Worm (Caenorhabditis elegans) whole organism, L4 larva: ENCODE data around the gene tbc-14.

ENCODE experiments used
- D1046.2 ChIP-seq: fragments of 200-800 bp; sonication (Bioruptor generic); IDR thresholded peaks from 2 replicates; pipeline ENCODE4 v1.3.6; 2022; ENCODE audit warnings: missing genetic modification characterization, missing compliant biosample characterization
- F10B5.3 ChIP-seq: sonication (generic microtip); optimal IDR thresholded peaks from 2 replicates; lab custom pipeline; 2016; ENCODE audit warnings: mild to moderate bottlenecking, missing genetic modification characterization, missing compliant biosample characterization
- F44E2.7 ChIP-seq: fragments of 200-800 bp; sonication (Bioruptor generic); IDR thresholded peaks from 2 replicates; pipeline ENCODE4 v2.1.2; 2022; ENCODE audit warnings: missing genetic modification characterization, missing compliant biosample characterization
- F49E8.2 ChIP-seq: sonication (generic microtip); optimal IDR thresholded peaks from 2 replicates; lab custom pipeline; 2016; ENCODE audit warnings: missing compliant biosample characterization, mild to moderate bottlenecking, missing genetic modification characterization, borderline replicate concordance
- T20F7.1 ChIP-seq: fragments of 200-800 bp; sonication (Bioruptor generic); optimal IDR thresholded peaks from 2 replicates; lab custom pipeline; 2018; ENCODE audit warnings: mild to moderate bottlenecking, missing genetic modification characterization, missing compliant biosample characterization
- Y105C5A.15 ChIP-seq: fragments of 200-800 bp; sonication (Bioruptor generic); IDR thresholded peaks from 2 replicates; pipeline ENCODE4 v1.3.6; 2022; ENCODE audit warnings: missing genetic modification characterization, missing compliant biosample characterization
- ZK546.5 ChIP-seq, 2 experiments: sonication (generic microtip); optimal IDR thresholded peaks; 2 replicates each; lab custom pipeline; 2017; ENCODE audit warnings: missing biosample characterization in 2 of 2, missing genetic modification characterization in 2 of 2
- aha-1 ChIP-seq: fragments of 150-350 bp; peaks from one replicate; lab custom pipeline; 2014; ENCODE audit warnings: missing biosample characterization, missing genetic modification characterization
- aly-2 ChIP-seq: sonication (generic microtip); optimal IDR thresholded peaks from 2 replicates; lab custom pipeline; 2018; ENCODE audit warnings: missing biosample characterization, missing genetic modification characterization
- ama-1 ChIP-seq: fragments of 150-350 bp; optimal IDR thresholded peaks from 2 replicates; lab custom pipeline; 2014; ENCODE audit warnings: inconsistent platforms, mixed read lengths
- attf-4 ChIP-seq: sonication (generic microtip); optimal IDR thresholded peaks from 3 replicates; lab custom pipeline; 2017; ENCODE audit warnings: missing biosample characterization, missing genetic modification characterization
- ceh-20 ChIP-seq: fragments of 200-800 bp; sonication (Bioruptor generic); IDR thresholded peaks from 2 replicates; pipeline ENCODE4 v1.3.6; 2022; ENCODE audit warnings: missing genetic modification reagents, missing genetic modification characterization, missing compliant biosample characterization
- cey-2 ChIP-seq: sonication (generic microtip); optimal IDR thresholded peaks from 3 replicates; lab custom pipeline; 2017; ENCODE audit warnings: missing genetic modification characterization, mild to moderate bottlenecking, missing compliant biosample characterization, antibody characterized with exemption, borderline replicate concordance; ENCODE audit not compliant: insufficient read depth
- daf-12 ChIP-seq: fragments of 150-350 bp; optimal IDR thresholded peaks from 2 replicates; lab custom pipeline; 2014; ENCODE audit warnings: missing biosample characterization, missing genetic modification reagents, missing genetic modification characterization
- daf-19 ChIP-seq: fragments of 200-800 bp; sonication (Bioruptor generic); conservative IDR thresholded peaks from 2 replicates; pipeline ENCODE4 v1.3.6; 2022; ENCODE audit warnings: missing genetic modification characterization, missing compliant biosample characterization
- dmd-6 ChIP-seq: fragments of 200-800 bp; sonication (Bioruptor generic); IDR thresholded peaks from 2 replicates; pipeline ENCODE4 v1.3.6; 2022; ENCODE audit warnings: missing genetic modification reagents, missing genetic modification characterization, missing compliant biosample characterization
- dmd-8 ChIP-seq: fragments of 200-800 bp; sonication (Bioruptor generic); IDR thresholded peaks from 2 replicates; pipeline ENCODE4 v1.3.6; 2022; ENCODE audit warnings: missing genetic modification characterization, missing compliant biosample characterization
- dpl-1 ChIP-seq: fragments of 150-350 bp; optimal IDR thresholded peaks from 2 replicates; lab custom pipeline; 2014; ENCODE audit warnings: missing biosample characterization, missing genetic modification reagents, missing genetic modification characterization
- dve-1 ChIP-seq: sonication (generic microtip); optimal IDR thresholded peaks from 2 replicates; lab custom pipeline; 2017; ENCODE audit warnings: antibody characterized with exemption, mild to moderate bottlenecking, missing genetic modification characterization, missing compliant biosample characterization; ENCODE audit not compliant: insufficient read depth
- egl-27 ChIP-seq: sonication (generic microtip); optimal IDR thresholded peaks from 3 replicates; lab custom pipeline; 2017; ENCODE audit warnings: missing biosample characterization, missing genetic modification reagents, missing genetic modification characterization
- hlh-30 ChIP-seq: sonication (generic microtip); optimal IDR thresholded peaks from 2 replicates; lab custom pipeline; 2017; ENCODE audit warnings: antibody characterized with exemption, mild to moderate bottlenecking, missing genetic modification characterization, missing compliant biosample characterization; ENCODE audit not compliant: insufficient read depth
- jun-1 ChIP-seq: fragments of 150-350 bp; optimal IDR thresholded peaks from 2 replicates; lab custom pipeline; 2014; ENCODE audit warnings: missing biosample characterization, missing genetic modification reagents, missing genetic modification characterization
- lin-15B ChIP-seq: fragments of 150-350 bp; sonication (generic microtip); optimal IDR thresholded peaks from 3 replicates; lab custom pipeline; 2014; ENCODE audit warnings: missing biosample characterization, missing genetic modification characterization
- lin-29 ChIP-seq: fragments of 200-800 bp; sonication (Bioruptor generic); IDR thresholded peaks from 2 replicates; pipeline ENCODE4 v1.3.6; 2022; ENCODE audit warnings: missing genetic modification reagents, missing genetic modification characterization, missing compliant biosample characterization
- lin-38 ChIP-seq: fragments of 200-800 bp; sonication (Bioruptor generic); IDR thresholded peaks from 2 replicates; pipeline ENCODE4 v1.3.6; 2022; ENCODE audit warnings: missing genetic modification reagents, missing genetic modification characterization, missing compliant biosample characterization
- lin-39 ChIP-seq: fragments of 150-350 bp; optimal IDR thresholded peaks from 2 replicates; lab custom pipeline; 2014; ENCODE audit warnings: missing biosample characterization, missing genetic modification reagents, missing genetic modification characterization
- mdt-29 ChIP-seq: fragments of 200-800 bp; sonication (Bioruptor generic); IDR thresholded peaks from 2 replicates; pipeline ENCODE4 v1.3.6; 2022; ENCODE audit warnings: missing genetic modification reagents, missing genetic modification characterization, missing compliant biosample characterization
- mes-2 ChIP-seq: sonication (generic microtip); optimal IDR thresholded peaks from 2 replicates; lab custom pipeline; 2016; ENCODE audit warnings: missing genotype, mild to moderate bottlenecking, missing genetic modification characterization, missing compliant biosample characterization; ENCODE audit not compliant: poor library complexity, severe bottlenecking
- mxl-2 ChIP-seq: fragments of 200-800 bp; sonication (Bioruptor generic); conservative IDR thresholded peaks from 2 replicates; pipeline ENCODE4 v1.3.6; 2022; ENCODE audit warnings: missing genetic modification reagents, missing genetic modification characterization, missing compliant biosample characterization
- nhr-111 ChIP-seq: fragments of 200-800 bp; sonication (Bioruptor generic); optimal IDR thresholded peaks from 2 replicates; lab custom pipeline; 2018; ENCODE audit warnings: mild to moderate bottlenecking, missing genetic modification characterization, missing compliant biosample characterization
- nhr-237 ChIP-seq: sonication (generic microtip); optimal IDR thresholded peaks from 2 replicates; lab custom pipeline; 2017; ENCODE audit warnings: missing biosample characterization, missing genetic modification characterization
- nhr-25 ChIP-seq: sonication (generic microtip); optimal IDR thresholded peaks from 2 replicates; lab custom pipeline; 2017; ENCODE audit warnings: missing genetic modification characterization, mild to moderate bottlenecking, missing compliant biosample characterization, antibody characterized with exemption, moderate library complexity, borderline replicate concordance; ENCODE audit not compliant: insufficient read depth
- nhr-28 ChIP-seq: fragments of 150-350 bp; optimal IDR thresholded peaks from 2 replicates; lab custom pipeline; 2014; ENCODE audit warnings: missing biosample characterization, missing genetic modification characterization
- nhr-41 ChIP-seq: fragments of 200-800 bp; sonication (Bioruptor generic); IDR thresholded peaks from 2 replicates; pipeline ENCODE4 v1.3.6; 2022; ENCODE audit warnings: missing genetic modification reagents, missing genetic modification characterization, missing compliant biosample characterization
- nhr-76 ChIP-seq: fragments of 150-350 bp; optimal IDR thresholded peaks from 2 replicates; lab custom pipeline; 2014; ENCODE audit warnings: missing biosample characterization, missing genetic modification characterization
- pha-4 ChIP-seq, 2 experiments: fragments of 150-350 bp in 1 of 2; fragments of 200-800 bp in 1 of 2; sonication (Bioruptor generic) in 1 of 2; IDR thresholded peaks in 1 of 2; optimal IDR thresholded peaks in 1 of 2; 2 replicates each; pipeline versions ENCODE4 v1.3.6 to Lab custom; 2014 to 2022; ENCODE audit warnings: missing genetic modification characterization in 2 of 2, missing genetic modification reagents in 2 of 2, missing biosample characterization in 1 of 2, missing compliant biosample characterization in 1 of 2
- pqm-1 ChIP-seq: sonication (generic microtip); optimal IDR thresholded peaks from 2 replicates; lab custom pipeline; 2017; ENCODE audit warnings: missing biosample characterization, missing genetic modification characterization
- sdz-12 ChIP-seq: fragments of 200-800 bp; sonication (Bioruptor generic); optimal IDR thresholded peaks from 2 replicates; lab custom pipeline; 2018; ENCODE audit warnings: mild to moderate bottlenecking, missing genetic modification characterization, missing compliant biosample characterization
- set-16 ChIP-seq: fragments of 200-800 bp; sonication (Bioruptor generic); IDR thresholded peaks from 2 replicates; pipeline ENCODE4 v1.3.6; 2022; ENCODE audit warnings: missing genetic modification reagents, missing genetic modification characterization, missing compliant biosample characterization
- spr-3 ChIP-seq: fragments of 200-800 bp; sonication (Bioruptor generic); optimal IDR thresholded peaks from 2 replicates; lab custom pipeline; 2018; ENCODE audit warnings: mild to moderate bottlenecking, missing genetic modification characterization, missing compliant biosample characterization
- tra-1 ChIP-seq: fragments of 200-800 bp; sonication (Bioruptor generic); IDR thresholded peaks from 2 replicates; pipeline ENCODE4 v1.3.6; 2022; ENCODE audit warnings: missing genetic modification reagents, missing genetic modification characterization, missing compliant biosample characterization
- unc-130 ChIP-seq: sonication (generic microtip); optimal IDR thresholded peaks from 2 replicates; lab custom pipeline; 2016; ENCODE audit warnings: missing genetic modification reagents, missing genetic modification characterization, missing compliant biosample characterization
- unc-39 ChIP-seq: sonication (generic microtip); optimal IDR thresholded peaks from 2 replicates; lab custom pipeline; 2017; ENCODE audit warnings: missing biosample characterization, missing genetic modification characterization
- unc-62 ChIP-seq, 3 experiments: fragments of 150-350 bp in 1 of 3; sonication (generic microtip); optimal IDR thresholded peaks in 2 of 3; peaks in 1 of 3; 1 replicate in 1 of 3; 2 replicates in 2 of 3; lab custom pipeline; 2014 to 2017; ENCODE audit warnings: missing biosample characterization in 3 of 3, missing genetic modification characterization in 3 of 3, missing genetic modification reagents in 3 of 3, missing genotype in 1 of 3
- vab-7 ChIP-seq: fragments of 200-800 bp; sonication (Bioruptor generic); IDR thresholded peaks from 2 replicates; pipeline ENCODE4 v1.3.6; 2022; ENCODE audit warnings: missing genetic modification reagents, missing genetic modification characterization, missing compliant biosample characterization
- zip-2 ChIP-seq: fragments of 150-350 bp; optimal IDR thresholded peaks from 2 replicates; lab custom pipeline; 2014; ENCODE audit warnings: missing biosample characterization, missing genetic modification characterization
- ztf-7 ChIP-seq: fragments of 150-350 bp; optimal IDR thresholded peaks from 2 replicates; lab custom pipeline; 2014; ENCODE audit warnings: missing biosample characterization, missing genetic modification characterization

The tbc-14 gene

ce11 chrII:13467838-13468389 lies 20.5 kb upstream of the tbc-14 start (continued):
- TF ChIP-seq F10B5.3 (tag; lab: Kevin White, UChicago): no peak
- no peak for TF ChIP-seq attf-4 (tag; lab: Kevin White, UChicago)
- TF ChIP-seq jun-1 (tag; lab: Kevin White, UChicago): no peak
- TF ChIP-seq hlh-30 (tag; lab: Kevin White, UChicago): peak; percentile 15
- TF ChIP-seq nhr-28 (tag; lab: Kevin White, UChicago): peak; percentile 56
- TF ChIP-seq dve-1 (tag; lab: Kevin White, UChicago): peak; percentile 80
- no peak for TF ChIP-seq daf-12 (tag; lab: Kevin White, UChicago)
- TF ChIP-seq F49E8.2 (tag; lab: Kevin White, UChicago): no peak
- TF ChIP-seq unc-62 (GFP tag; optimal IDR thresholded peaks at IDR 0.05 in 1 of 2; lab: Kevin White, UChicago): peak in 1 of 2 experiments; percentile 86
- no peak for TF ChIP-seq unc-62 (tag; optimal IDR thresholded peaks at IDR 0.05; lab: Kevin White, UChicago)
- TF ChIP-seq daf-19 (GFP tag; lab: Robert Waterston, UW): no peak
- TF ChIP-seq zip-2 (tag; lab: Kevin White, UChicago): no peak

- no peak for TF ChIP-seq cey-2 (tag; lab: Kevin White, UChicago)
- no peak for TF ChIP-seq nhr-111 (GFP tag; lab: Kevin White, UChicago)
- no peak for TF ChIP-seq T20F7.1 (GFP tag; lab: Kevin White, UChicago)
- no peak for TF ChIP-seq lin-39 (tag; lab: Kevin White, UChicago)
- TF ChIP-seq pqm-1 (tag; lab: Kevin White, UChicago): peak; percentile 74
- no peak for TF ChIP-seq lin-38
- TF ChIP-seq D1046.2 (GFP tag; lab: Robert Waterston, UW): no peak
- TF ChIP-seq dmd-6 (GFP tag; lab: Robert Waterston, UW): peak; percentile 55
- TF ChIP-seq Y105C5A.15: no peak
- TF ChIP-seq nhr-41: no peak
- no peak for TF ChIP-seq spr-3 (GFP tag; lab: Kevin White, UChicago)
- TF ChIP-seq unc-39 (tag; lab: Kevin White, UChicago): no peak
- no peak for TF ChIP-seq zip-2 (tag; lab: Kevin White, UChicago)
- TF ChIP-seq F44E2.7 (GFP tag; lab: Robert Waterston, UW): no peak
- TF ChIP-seq aha-1: peak; percentile 95
- TF ChIP-seq nhr-237 (tag; lab: Kevin White, UChicago): no peak
- TF ChIP-seq unc-130 (GFP tag; lab: Kevin White, UChicago): no peak
- TF ChIP-seq mxl-2 (GFP tag; lab: Robert Waterston, UW): 0 out of 2 replicates have a peak, but pooled peaks have one; percentile 43
- TF ChIP-seq mdt-29 (GFP tag; lab: Robert Waterston, UW): no peak
- no peak for TF ChIP-seq set-16 (GFP tag; lab: Robert Waterston, UW)
- TF ChIP-seq nhr-76 (tag; lab: Kevin White, UChicago): no peak
- no peak for TF ChIP-seq vab-7 (GFP tag; lab: Robert Waterston, UW)
- TF ChIP-seq sdz-12 (GFP tag; lab: Kevin White, UChicago): no peak
- TF ChIP-seq dmd-8: no peak
- TF ChIP-seq ama-1 (lab: Kevin White, UChicago): no peak
- TF ChIP-seq ztf-7 (tag; lab: Kevin White, UChicago): no peak
- no peak for TF ChIP-seq aly-2 (tag; lab: Kevin White, UChicago)
- no peak for TF ChIP-seq ceh-20 (GFP tag; lab: Robert Waterston, UW)
- no peak for TF ChIP-seq dpl-1 (GFP tag; lab: Kevin White, UChicago)
- TF ChIP-seq ZK546.5 (tag; optimal IDR thresholded peaks at IDR 0.05; lab: Kevin White, UChicago): no peak
- no peak for TF ChIP-seq egl-27 (tag; lab: Kevin White, UChicago)
- TF ChIP-seq nhr-25 (tag; lab: Kevin White, UChicago): no peak
- TF ChIP-seq lin-29: no peak
- no peak for TF ChIP-seq tra-1 (GFP tag; lab: Robert Waterston, UW)
- TF ChIP-seq F10B5.3 (tag; lab: Kevin White, UChicago): no peak
- TF ChIP-seq pha-4 (GFP tag; IDR thresholded peaks at IDR 0.05; lab: Robert Waterston, UW): no peak
- TF ChIP-seq pha-4 (tag; optimal IDR thresholded peaks at IDR 0.05; lab: Kevin White, UChicago): peak; percentile 26
- no peak for TF ChIP-seq daf-12 (tag; lab: Kevin White, UChicago)
- TF ChIP-seq mes-2 (tag; lab: Kevin White, UChicago): no peak
- no peak for TF ChIP-seq lin-15B (tag; lab: Kevin White, UChicago)
Observed at ce11 chrII:13465381-13465838, 18.0 kb upstream of the tbc-14 start.
